Worm (Caenorhabditis elegans) whole organism, early embryonic: ENCODE data around the gene B0244.4.

Experiments used
- B0310.2 ChIP-seq: sonication (generic microtip); optimal IDR thresholded peaks from 2 replicates; lab custom pipeline; 2016; ENCODE audit warnings: mild to moderate bottlenecking, missing genetic modification characterization, missing compliant biosample characterization
- F13C5.2 ChIP-seq: sonication (generic microtip); optimal IDR thresholded peaks from 2 replicates; lab custom pipeline; 2017; ENCODE audit warnings: mild to moderate bottlenecking, missing genetic modification characterization, inconsistent platforms, missing compliant biosample characterization
- aly-1 ChIP-seq: sonication (generic microtip); optimal IDR thresholded peaks from 2 replicates; lab custom pipeline; 2016; ENCODE audit warnings: missing genetic modification characterization, missing compliant biosample characterization
- ama-1 ChIP-seq: fragments of 150-350 bp; optimal IDR thresholded peaks from 2 replicates; lab custom pipeline; 2014
- ceh-13 ChIP-seq: fragments of 200-800 bp; sonication (Bioruptor generic); optimal IDR thresholded peaks from 2 replicates; lab custom pipeline; 2018; ENCODE audit warnings: mild to moderate bottlenecking, missing genetic modification characterization, missing compliant biosample characterization
- ceh-36 ChIP-seq: sonication (generic microtip); optimal IDR thresholded peaks from 2 replicates; lab custom pipeline; 2016; ENCODE audit warnings: missing genetic modification characterization, inconsistent platforms, missing compliant biosample characterization
- ets-7 ChIP-seq: sonication (generic microtip); optimal IDR thresholded peaks from 2 replicates; lab custom pipeline; 2016; ENCODE audit warnings: missing genotype, missing genetic modification characterization, missing compliant biosample characterization
- flt-1 ChIP-seq: fragments of 200-800 bp; sonication (Bioruptor generic); IDR thresholded peaks from 2 replicates; pipeline ENCODE4 v1.3.6; 2022; ENCODE audit warnings: missing genetic modification characterization, missing compliant biosample characterization
- hmbx-1 ChIP-seq: sonication (generic microtip); optimal IDR thresholded peaks from 2 replicates; lab custom pipeline; 2016; ENCODE audit warnings: mild to moderate bottlenecking, missing genetic modification characterization, missing compliant biosample characterization
- hmg-4 ChIP-seq: fragments of 200-800 bp; sonication (Bioruptor generic); optimal IDR thresholded peaks from 2 replicates; lab custom pipeline; 2018; ENCODE audit warnings: mild to moderate bottlenecking, missing genetic modification characterization, missing compliant biosample characterization
- hnd-1 ChIP-seq: sonication (generic microtip); optimal IDR thresholded peaks from 2 replicates; lab custom pipeline; 2016; ENCODE audit warnings: missing genetic modification characterization, missing compliant biosample characterization
- pes-1 ChIP-seq: fragments of 200-800 bp; sonication (Bioruptor generic); IDR thresholded peaks from 2 replicates; pipeline ENCODE4 v1.3.6; 2022; ENCODE audit warnings: missing genetic modification reagents, missing genetic modification characterization, missing compliant biosample characterization
- scrt-1 ChIP-seq: fragments of 200-800 bp; sonication (Bioruptor generic); IDR thresholded peaks from 2 replicates; pipeline ENCODE4 v1.3.6; 2022; ENCODE audit warnings: missing genetic modification characterization, missing compliant biosample characterization
- sea-1 ChIP-seq: fragments of 200-800 bp; sonication (Bioruptor generic); conservative IDR thresholded peaks from 2 replicates; pipeline ENCODE4 v1.3.6; 2022; ENCODE audit warnings: missing genetic modification characterization, missing compliant biosample characterization
- tbx-11 ChIP-seq: fragments of 200-800 bp; sonication (Bioruptor generic); IDR thresholded peaks from 2 replicates; pipeline ENCODE4 v1.3.6; 2022; ENCODE audit warnings: missing genetic modification characterization, missing compliant biosample characterization
- tbx-37 ChIP-seq: fragments of 200-800 bp; sonication (Bioruptor generic); conservative IDR thresholded peaks from 2 replicates; pipeline ENCODE4 v1.3.6; 2022; ENCODE audit warnings: missing genetic modification reagents, missing genetic modification characterization, missing compliant biosample characterization
- tra-4 ChIP-seq: sonication (generic microtip); optimal IDR thresholded peaks from 2 replicates; lab custom pipeline; 2017; ENCODE audit warnings: missing genetic modification characterization, missing compliant biosample characterization

Gene B0244.4

ce11 chrIII:5763988-5764387 lies 16.7 kb downstream of the B0244.4 start:
- TF ChIP-seq tra-4 (no peak), scrt-1 (GFP tag; lab: Robert Waterston, UW) (no peak), F13C5.2 (tag; lab: Kevin White, UChicago) (no peak), ceh-13 (GFP tag; lab: Kevin White, UChicago) (no peak), ama-1 (lab: Kevin White, UChicago) (no peak)

- TF ChIP-seq ets-7 (tag; lab: Kevin White, UChicago) (no peak), ceh-36 (peak; percentile 15), pes-1 (GFP tag; lab: Robert Waterston, UW) (no peak), hnd-1 (tag; lab: Kevin White, UChicago) (peak; percentile 26), tbx-37 (GFP tag; lab: Robert Waterston, UW) (peak; percentile 41; the same call in 1 of the 2 replicates), aly-1 (tag; lab: Kevin White, UChicago) (no peak), flt-1 (peak; percentile 59; the same call in 1 of the 2 replicates), F13C5.2 (tag; lab: Kevin White, UChicago) (peak; percentile 60), tbx-11 (GFP tag; lab: Robert Waterston, UW) (no peak; the same call in 1 of the 2 replicates), hmg-4 (GFP tag; lab: Kevin White, UChicago) (peak; percentile 55), B0310.2 (no peak), sea-1 (GFP tag; lab: Robert Waterston, UW) (0 out of 2 replicates have a peak, but pooled peaks have one; percentile 63), hmbx-1 (tag; lab: Kevin White, UChicago) (no peak), scrt-1 (GFP tag; lab: Robert Waterston, UW) (peak; percentile 52; the same call in 1 of the 2 replicates), ceh-13 (GFP tag; lab: Kevin White, UChicago) (no peak), ama-1 (lab: Kevin White, UChicago) (no peak), tra-4 (no peak)
These were observed 22.5 kb downstream of the B0244.4 start, which contains the start of gene cutl-23 for ce11 chrIII:5769726-5770235. Gene cutl-23 (plus strand): TSS chrIII:5770185.

ce11 chrIII:5782080-5782479 lies 34.8 kb downstream of the B0244.4 start:
- no peak for TF ChIP-seq tbx-37 (GFP tag; lab: Robert Waterston, UW)

- TF ChIP-seq ceh-36 (no peak), hmbx-1 (tag; lab: Kevin White, UChicago) (no peak), tra-4 (no peak), ets-7 (tag; lab: Kevin White, UChicago) (no peak)
These were observed 38.1 kb downstream of the B0244.4 start, which contains the start of gene Y37B11A.3 for ce11 chrIII:5785273-5785929. Gene Y37B11A.3 (minus strand): TSS chrIII:5785323.

- TF ChIP-seq F13C5.2 (tag; lab: Kevin White, UChicago): no peak
- TF ChIP-seq B0310.2: no peak
- no peak for TF ChIP-seq tra-4
- TF ChIP-seq flt-1: no peak
- no peak for TF ChIP-seq scrt-1 (GFP tag; lab: Robert Waterston, UW)
- no peak for TF ChIP-seq pes-1 (GFP tag; lab: Robert Waterston, UW)
- no peak for TF ChIP-seq tbx-37 (GFP tag; lab: Robert Waterston, UW)
- no peak for TF ChIP-seq ceh-13 (GFP tag; lab: Kevin White, UChicago)
- no peak for TF ChIP-seq aly-1 (tag; lab: Kevin White, UChicago)
- TF ChIP-seq ama-1 (lab: Kevin White, UChicago): no peak
- TF ChIP-seq ets-7 (tag; lab: Kevin White, UChicago): no peak
These were observed 43.3 kb downstream of the B0244.4 start, which contains the start of gene rev-3 for ce11 chrIII:5790550-5790949. Gene rev-3 (minus strand): TSS chrIII:5790650.

- no peak for TF ChIP-seq sea-1 (GFP tag; lab: Robert Waterston, UW)
- no peak for TF ChIP-seq tbx-11 (GFP tag; lab: Robert Waterston, UW)
- TF ChIP-seq scrt-1 (GFP tag; lab: Robert Waterston, UW): no peak
- TF ChIP-seq pes-1 (GFP tag; lab: Robert Waterston, UW): no peak
- TF ChIP-seq hmg-4 (GFP tag; lab: Kevin White, UChicago): no peak
- no peak for TF ChIP-seq tra-4
- TF ChIP-seq ceh-36: no peak
- TF ChIP-seq ceh-13 (GFP tag; lab: Kevin White, UChicago): no peak
- no peak for TF ChIP-seq F13C5.2 (tag; lab: Kevin White, UChicago)
- TF ChIP-seq tbx-37 (GFP tag; lab: Robert Waterston, UW): no peak
- no peak for TF ChIP-seq B0310.2
- no peak for TF ChIP-seq hmbx-1 (tag; lab: Kevin White, UChicago)
- no peak for TF ChIP-seq hnd-1 (tag; lab: Kevin White, UChicago)
- no peak for TF ChIP-seq aly-1 (tag; lab: Kevin White, UChicago)
- TF ChIP-seq ets-7 (tag; lab: Kevin White, UChicago): no peak
- TF ChIP-seq ama-1 (lab: Kevin White, UChicago): no peak
- no peak for TF ChIP-seq flt-1
These were observed 47.7 kb downstream of the B0244.4 start for ce11 chrIII:5794982-5795381.

- TF ChIP-seq ceh-13 (GFP tag; lab: Kevin White, UChicago) (no peak), tbx-37 (GFP tag; lab: Robert Waterston, UW) (no peak), hmg-4 (GFP tag; lab: Kevin White, UChicago) (no peak), sea-1 (GFP tag; lab: Robert Waterston, UW) (no peak), ama-1 (lab: Kevin White, UChicago) (no peak), tra-4 (no peak), hmbx-1 (tag; lab: Kevin White, UChicago) (no peak), aly-1 (tag; lab: Kevin White, UChicago) (no peak), B0310.2 (no peak), pes-1 (GFP tag; lab: Robert Waterston, UW) (no peak), scrt-1 (GFP tag; lab: Robert Waterston, UW) (no peak), hnd-1 (tag; lab: Kevin White, UChicago) (no peak), ceh-36 (no peak), flt-1 (no peak), ets-7 (tag; lab: Kevin White, UChicago) (no peak), F13C5.2 (tag; lab: Kevin White, UChicago) (no peak), tbx-11 (GFP tag; lab: Robert Waterston, UW) (no peak)
These were observed 51.5 kb downstream of the B0244.4 start, which contains the start of gene ceh-10 for ce11 chrIII:5798747-5799146. Gene ceh-10 (plus strand): TSS chrIII:5799047.
